Worm (Caenorhabditis elegans) whole organism, young adult: ENCODE data around the gene K08E7.6.

ENCODE experiments used
- B0035.1 ChIP-seq: sonication (generic microtip); optimal IDR thresholded peaks from 2 replicates; lab custom pipeline; 2016; ENCODE audit warnings: missing genetic modification characterization, mild to moderate bottlenecking, missing compliant biosample characterization, missing genotype, missing genetic modification reagents
- B0261.1 ChIP-seq: sonication (generic microtip); optimal IDR thresholded peaks from 2 replicates; lab custom pipeline; 2016; ENCODE audit warnings: mild to moderate bottlenecking, missing genetic modification characterization, moderate library complexity, missing compliant biosample characterization
- B0336.3 ChIP-seq: fragments of 200-800 bp; sonication (Bioruptor generic); IDR thresholded peaks from 2 replicates; pipeline ENCODE4 v1.3.6; 2022; ENCODE audit warnings: missing genetic modification characterization, missing compliant biosample characterization
- C06A6.2 ChIP-seq: fragments of 200-800 bp; sonication (Bioruptor generic); conservative IDR thresholded peaks from 2 replicates; pipeline ENCODE4 v1.3.6; 2022; ENCODE audit warnings: missing genetic modification characterization, missing compliant biosample characterization
- F10E7.11 ChIP-seq: sonication (generic microtip); optimal IDR thresholded peaks from 2 replicates; lab custom pipeline; 2017; ENCODE audit warnings: mild to moderate bottlenecking, missing genetic modification characterization, moderate library complexity, missing compliant biosample characterization
- F23B12.7 ChIP-seq: sonication (generic microtip); optimal IDR thresholded peaks from 2 replicates; lab custom pipeline; 2017; ENCODE audit warnings: missing genetic modification characterization, mild to moderate bottlenecking, missing compliant biosample characterization, antibody characterized with exemption, moderate library complexity; ENCODE audit not compliant: insufficient read depth
- F33H1.4 ChIP-seq: fragments of 200-800 bp; sonication (Bioruptor generic); IDR thresholded peaks from 2 replicates; pipeline ENCODE4 v1.3.6; 2022; ENCODE audit warnings: missing genetic modification reagents, missing genetic modification characterization, missing compliant biosample characterization
- F49E8.2 ChIP-seq: sonication (generic microtip); optimal IDR thresholded peaks from 3 replicates; lab custom pipeline; 2017; ENCODE audit warnings: missing genetic modification characterization, mild to moderate bottlenecking, missing compliant biosample characterization, antibody characterized with exemption, moderate library complexity; ENCODE audit not compliant: insufficient read depth
- F52B5.7 ChIP-seq: sonication (generic microtip); optimal IDR thresholded peaks from 2 replicates; lab custom pipeline; 2016; ENCODE audit warnings: mild to moderate bottlenecking, missing genetic modification characterization, missing compliant biosample characterization
- K11D2.4 ChIP-seq: fragments of 200-800 bp; sonication (Bioruptor generic); IDR thresholded peaks from 2 replicates; pipeline ENCODE4 v1.3.6; 2022; ENCODE audit warnings: missing genetic modification reagents, missing genetic modification characterization, missing compliant biosample characterization
- Y56A3A.18 ChIP-seq: fragments of 200-800 bp; sonication (Bioruptor generic); IDR thresholded peaks from 2 replicates; pipeline ENCODE4 v1.3.6; 2022; ENCODE audit warnings: missing genetic modification reagents, missing genetic modification characterization, missing compliant biosample characterization
- Y79H2A.3 ChIP-seq: fragments of 200-800 bp; sonication (Bioruptor generic); conservative IDR thresholded peaks from 2 replicates; pipeline ENCODE4 v1.3.6; 2022; ENCODE audit warnings: missing genetic modification reagents, missing genetic modification characterization, missing compliant biosample characterization
- atf-7 ChIP-seq: sonication (generic microtip); optimal IDR thresholded peaks from 2 replicates; lab custom pipeline; 2017; ENCODE audit warnings: mild to moderate bottlenecking, missing genetic modification characterization, missing compliant biosample characterization
- athp-1 ChIP-seq: sonication (generic microtip); optimal IDR thresholded peaks from 2 replicates; lab custom pipeline; 2017; ENCODE audit warnings: mild to moderate bottlenecking, missing genetic modification characterization, missing compliant biosample characterization
- attf-3 ChIP-seq: fragments of 200-800 bp; sonication (Bioruptor generic); conservative IDR thresholded peaks from 2 replicates; pipeline ENCODE4 v1.3.6; 2022; ENCODE audit warnings: missing genetic modification reagents, missing genetic modification characterization, missing compliant biosample characterization
- attf-6 ChIP-seq: fragments of 200-800 bp; sonication (Bioruptor generic); IDR thresholded peaks from 2 replicates; pipeline ENCODE4 v1.3.6; 2022; ENCODE audit warnings: missing genetic modification reagents, missing genetic modification characterization, missing compliant biosample characterization
- bed-1 ChIP-seq: fragments of 200-800 bp; sonication (Bioruptor generic); IDR thresholded peaks from 2 replicates; pipeline ENCODE4 v1.3.6; 2022; ENCODE audit warnings: missing genetic modification reagents, missing genetic modification characterization, missing compliant biosample characterization
- cebp-1 ChIP-seq, 2 experiments: fragments of 200-800 bp in 1 of 2; sonication (Bioruptor generic) in 1 of 2; sonication (generic microtip) in 1 of 2; IDR thresholded peaks in 1 of 2; optimal IDR thresholded peaks in 1 of 2; 2 replicates each; pipeline versions ENCODE4 v1.3.6 to Lab custom; 2017 to 2022; ENCODE audit warnings: missing compliant biosample characterization in 2 of 2, missing genetic modification characterization in 2 of 2, mild to moderate bottlenecking in 1 of 2, missing genetic modification reagents in 1 of 2, moderate library complexity in 1 of 2
- cebp-2 ChIP-seq: fragments of 200-800 bp; sonication (Bioruptor generic); IDR thresholded peaks from 2 replicates; pipeline ENCODE4 v1.3.6; 2022; ENCODE audit warnings: missing genetic modification characterization, missing compliant biosample characterization
- ceh-27 ChIP-seq: fragments of 200-800 bp; sonication (Bioruptor generic); optimal IDR thresholded peaks from 2 replicates; lab custom pipeline; 2018; ENCODE audit warnings: mild to moderate bottlenecking, missing genetic modification characterization, moderate library complexity, missing compliant biosample characterization
- chd-7 ChIP-seq: sonication (generic microtip); optimal IDR thresholded peaks from 2 replicates; lab custom pipeline; 2016; ENCODE audit warnings: mild to moderate bottlenecking, missing genetic modification characterization, moderate library complexity, missing compliant biosample characterization
- dpff-1 ChIP-seq: sonication (generic microtip); optimal IDR thresholded peaks from 2 replicates; lab custom pipeline; 2017; ENCODE audit warnings: mild to moderate bottlenecking, missing genetic modification characterization, missing compliant biosample characterization
- efl-1 ChIP-seq: fragments of 150-350 bp; optimal IDR thresholded peaks from 2 replicates; lab custom pipeline; 2014; ENCODE audit warnings: missing biosample characterization, missing genetic modification reagents, missing genetic modification characterization
- ekl-4 ChIP-seq: fragments of 200-800 bp; sonication (Bioruptor generic); IDR thresholded peaks from 2 replicates; pipeline ENCODE4 v1.3.6; 2022; ENCODE audit warnings: missing genetic modification reagents, missing genetic modification characterization, missing compliant biosample characterization
- him-1 ChIP-seq: sonication (generic microtip); optimal IDR thresholded peaks from 2 replicates; lab custom pipeline; 2016; ENCODE audit warnings: missing genotype, missing genetic modification reagents, missing genetic modification characterization, missing compliant biosample characterization
- hrde-1 ChIP-seq: sonication (generic microtip); optimal IDR thresholded peaks from 2 replicates; lab custom pipeline; 2016; ENCODE audit warnings: missing genetic modification characterization, mild to moderate bottlenecking, missing compliant biosample characterization, moderate library complexity, missing genotype, missing genetic modification reagents, borderline replicate concordance
- hsf-1 ChIP-seq: fragments of 200-800 bp; sonication (Bioruptor generic); IDR thresholded peaks from 2 replicates; pipeline ENCODE4 v1.3.6; 2022; ENCODE audit warnings: missing genetic modification reagents, missing genetic modification characterization, missing compliant biosample characterization
- lin-54 ChIP-seq: fragments of 200-800 bp; sonication (Bioruptor generic); optimal IDR thresholded peaks from 2 replicates; lab custom pipeline; 2018; ENCODE audit warnings: mild to moderate bottlenecking, missing genetic modification characterization, missing compliant biosample characterization
- madf-10 ChIP-seq: sonication (generic microtip); optimal IDR thresholded peaks from 2 replicates; lab custom pipeline; 2016; ENCODE audit warnings: mild to moderate bottlenecking, missing genetic modification characterization, missing compliant biosample characterization
- madf-6 ChIP-seq: fragments of 200-800 bp; sonication (Bioruptor generic); IDR thresholded peaks from 2 replicates; pipeline ENCODE4 v1.3.6; 2022; ENCODE audit warnings: missing genetic modification reagents, missing genetic modification characterization, missing compliant biosample characterization
- nfyb-1 ChIP-seq: fragments of 200-800 bp; sonication (Bioruptor generic); IDR thresholded peaks from 2 replicates; pipeline ENCODE4 v1.3.6; 2022; ENCODE audit warnings: missing genetic modification reagents, missing genetic modification characterization, missing compliant biosample characterization
- rcor-1 ChIP-seq: fragments of 200-800 bp; sonication (Bioruptor generic); IDR thresholded peaks from 2 replicates; pipeline ENCODE4 v1.3.6; 2022; ENCODE audit warnings: missing genetic modification reagents, missing genetic modification characterization, missing compliant biosample characterization
- repo-1 ChIP-seq: sonication (generic microtip); optimal IDR thresholded peaks from 2 replicates; lab custom pipeline; 2017; ENCODE audit warnings: mild to moderate bottlenecking, missing genetic modification characterization, missing compliant biosample characterization
- sea-2 ChIP-seq: fragments of 200-800 bp; sonication (Bioruptor generic); IDR thresholded peaks from 2 replicates; pipeline ENCODE4 v1.3.6; 2022; ENCODE audit warnings: missing genetic modification characterization, missing compliant biosample characterization
- snpc-3.4 ChIP-seq: sonication (generic microtip); optimal IDR thresholded peaks from 2 replicates; lab custom pipeline; 2017; ENCODE audit warnings: missing genetic modification characterization, mild to moderate bottlenecking, missing compliant biosample characterization, antibody characterized with exemption, moderate library complexity, missing genotype, missing genetic modification reagents
- somi-1 ChIP-seq: fragments of 200-800 bp; sonication (Bioruptor generic); optimal IDR thresholded peaks from 2 replicates; lab custom pipeline; 2018; ENCODE audit warnings: mild to moderate bottlenecking, missing genetic modification characterization, missing compliant biosample characterization
- tbp1 ChIP-seq: fragments of 200-800 bp; sonication (Bioruptor generic); optimal IDR thresholded peaks from 2 replicates; lab custom pipeline; 2018; ENCODE audit warnings: mild to moderate bottlenecking, missing genetic modification characterization, missing compliant biosample characterization
- unc-130 ChIP-seq: sonication (generic microtip); optimal IDR thresholded peaks from 2 replicates; lab custom pipeline; 2016; ENCODE audit warnings: missing genetic modification reagents, missing genetic modification characterization, missing compliant biosample characterization
- unc-62 ChIP-seq: fragments of 150-350 bp; optimal IDR thresholded peaks from 2 replicates; lab custom pipeline; 2014; ENCODE audit warnings: missing biosample characterization, missing genetic modification reagents, missing genetic modification characterization
- ztf-18 ChIP-seq: sonication (generic microtip); optimal IDR thresholded peaks from 2 replicates; lab custom pipeline; 2016; ENCODE audit warnings: missing genotype, mild to moderate bottlenecking, missing genetic modification characterization, missing compliant biosample characterization
- ztf-25 ChIP-seq: fragments of 200-800 bp; sonication (Bioruptor generic); IDR thresholded peaks from 2 replicates; pipeline ENCODE4 v1.3.6; 2022; ENCODE audit warnings: missing genetic modification reagents, missing genetic modification characterization, missing compliant biosample characterization
- ztf-26 ChIP-seq: sonication (generic microtip); optimal IDR thresholded peaks from 2 replicates; lab custom pipeline; 2017; ENCODE audit warnings: missing genetic modification characterization, missing compliant biosample characterization

Gene K08E7.6

DNA sequence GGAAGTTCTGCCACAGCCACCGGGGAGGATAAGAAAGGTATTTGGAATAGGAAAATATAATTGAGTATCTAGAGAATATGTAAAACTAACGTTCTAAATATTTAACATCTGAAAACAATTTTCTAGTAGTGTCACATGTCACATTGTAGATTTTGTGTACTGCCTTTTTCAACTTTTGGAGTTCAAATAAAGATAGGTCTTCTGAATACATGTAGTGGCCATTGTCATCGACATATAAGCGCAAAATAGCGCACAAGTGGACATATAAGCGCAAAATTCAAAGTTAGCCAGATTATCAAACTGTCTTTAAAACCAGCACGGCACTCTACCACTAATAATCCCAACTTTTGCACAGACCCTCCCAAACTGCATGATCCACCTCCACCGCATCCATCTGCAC, 6.7 kb downstream of the K08E7.6 start:
- TF ChIP-seq efl-1 (GFP tag; lab: Kevin White, UChicago): no peak
- no peak for TF ChIP-seq attf-3 (GFP tag; lab: Robert Waterston, UW)
- no peak for TF ChIP-seq madf-10 (tag; lab: Kevin White, UChicago)
- TF ChIP-seq F49E8.2 (tag; lab: Kevin White, UChicago): no peak
- TF ChIP-seq dpff-1: no peak
- no peak for TF ChIP-seq K11D2.4 (GFP tag; lab: Robert Waterston, UW)
- TF ChIP-seq F33H1.4: no peak
- no peak for TF ChIP-seq chd-7 (tag; lab: Kevin White, UChicago)
- no peak for TF ChIP-seq tbp1 (GFP tag; lab: Kevin White, UChicago)
- TF ChIP-seq somi-1 (GFP tag; lab: Kevin White, UChicago): no peak
- no peak for TF ChIP-seq cebp-1 (GFP tag; IDR thresholded peaks at IDR 0.05; lab: Robert Waterston, UW)
- TF ChIP-seq cebp-1 (tag; optimal IDR thresholded peaks at IDR 0.05; lab: Kevin White, UChicago): no peak

DNA sequence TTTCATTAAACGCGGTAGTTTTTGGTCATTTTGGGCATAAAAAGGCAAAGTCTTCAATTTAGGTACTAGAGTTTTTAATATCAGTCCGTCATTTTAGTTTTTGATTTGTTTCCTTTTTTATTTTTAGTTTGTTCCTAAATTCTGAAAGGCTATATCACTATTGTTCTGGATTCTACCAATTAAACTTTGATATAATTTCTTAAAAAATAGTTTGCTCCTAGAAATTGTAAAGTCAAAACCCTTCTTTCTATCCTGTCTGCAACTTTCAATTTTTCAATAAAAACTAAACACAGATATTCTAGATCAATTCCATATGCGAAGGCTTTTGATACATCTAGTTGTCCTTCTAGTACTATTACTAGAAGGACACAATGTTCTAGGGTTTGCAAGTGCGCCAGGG, 7.9 kb downstream of the K08E7.6 start, which contains the start of gene K08E7.5:
Gene K08E7.5, plus strand, starts transcription at position 301 of the 400 bp plus-strand sequence.
- TF ChIP-seq C06A6.2 (GFP tag; lab: Robert Waterston, UW) (no peak), ceh-27 (GFP tag; lab: Kevin White, UChicago) (no peak), B0035.1 (tag; lab: Kevin White, UChicago) (no peak), chd-7 (tag; lab: Kevin White, UChicago) (no peak), ekl-4 (GFP tag; lab: Robert Waterston, UW) (no peak), Y79H2A.3 (GFP tag; lab: Robert Waterston, UW) (no peak), him-1 (no peak), nfyb-1 (no peak), ztf-26 (tag; lab: Kevin White, UChicago) (no peak)

DNA sequence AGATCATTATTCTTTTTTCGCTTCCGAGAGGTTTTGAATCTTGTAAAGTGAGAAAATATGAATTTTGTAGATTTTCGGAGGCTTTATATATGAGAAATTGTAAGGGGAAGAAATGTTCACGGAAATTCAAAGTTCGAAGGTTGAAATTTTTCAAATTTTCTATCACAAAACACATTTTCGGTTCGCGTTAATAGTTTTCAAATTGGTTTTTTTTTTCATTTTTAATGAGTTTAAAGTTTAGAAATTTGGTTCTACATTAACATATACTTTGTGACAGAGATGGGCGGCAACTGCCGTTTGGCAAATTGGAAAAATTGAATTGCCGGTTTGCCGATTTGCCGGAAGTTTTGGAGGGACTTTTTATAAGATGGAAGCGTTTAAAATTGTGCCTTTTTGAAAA, 9.9 kb downstream of the K08E7.6 start, which contains the start of gene K08E7.4:
Gene K08E7.4, minus strand, starts transcription at position 101 of the 400 bp plus-strand sequence.
- TF ChIP-seq attf-6 (GFP tag; lab: Robert Waterston, UW) (no peak), lin-54 (no peak), sea-2 (no peak), ztf-18 (tag; lab: Kevin White, UChicago) (no peak), C06A6.2 (GFP tag; lab: Robert Waterston, UW) (no peak), rcor-1 (GFP tag; lab: Robert Waterston, UW) (no peak), B0261.1 (no peak), unc-62 (GFP tag; lab: Kevin White, UChicago) (no peak), madf-10 (tag; lab: Kevin White, UChicago) (no peak), cebp-1 (GFP tag; IDR thresholded peaks at IDR 0.05; lab: Robert Waterston, UW) (no peak), cebp-1 (tag; optimal IDR thresholded peaks at IDR 0.05; lab: Kevin White, UChicago) (no peak)

DNA sequence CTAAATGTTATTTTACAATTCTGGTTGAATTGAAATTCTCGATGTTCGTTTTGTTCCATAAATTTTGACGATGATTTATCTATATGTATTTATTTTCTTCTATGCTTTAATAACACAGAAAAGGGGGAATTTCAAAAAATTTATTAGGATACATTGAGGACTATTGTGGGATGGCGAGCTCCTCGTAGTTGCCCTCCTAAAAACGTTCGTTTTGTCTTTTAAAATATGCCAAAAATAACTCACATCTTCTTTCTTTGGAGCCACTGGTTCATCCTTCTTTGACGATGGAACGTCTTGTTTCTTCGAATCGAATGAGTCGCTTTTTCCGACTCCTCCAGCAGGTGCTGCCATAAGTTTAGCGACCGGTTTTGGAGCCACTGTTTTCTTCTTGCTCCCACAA, 10.4 kb downstream of the K08E7.6 start:
- TF ChIP-seq snpc-3.4 (tag; lab: Kevin White, UChicago) (no peak), Y56A3A.18 (GFP tag; lab: Robert Waterston, UW) (0 out of 2 replicates have a peak, but pooled peaks have one; percentile 47), athp-1 (tag; lab: Kevin White, UChicago) (peak; percentile 45), somi-1 (GFP tag; lab: Kevin White, UChicago) (no peak), F10E7.11 (tag; lab: Kevin White, UChicago) (no peak), unc-130 (GFP tag; lab: Kevin White, UChicago) (peak; percentile 33), atf-7 (peak; percentile 1), hrde-1 (tag; lab: Kevin White, UChicago) (peak; percentile 61), ztf-25 (GFP tag; lab: Robert Waterston, UW) (no peak), lin-54 (peak; percentile 7), F52B5.7 (tag; lab: Kevin White, UChicago) (peak; percentile 38), dpff-1 (no peak), F49E8.2 (tag; lab: Kevin White, UChicago) (peak; percentile 61), madf-6 (peak; percentile 65), repo-1 (peak; percentile 53), attf-6 (GFP tag; lab: Robert Waterston, UW) (0 out of 2 replicates have a peak, but pooled peaks have one; percentile 41), F23B12.7 (tag; lab: Kevin White, UChicago) (no peak), bed-1 (GFP tag; lab: Robert Waterston, UW) (no peak), ekl-4 (GFP tag; lab: Robert Waterston, UW) (peak; percentile 57), hsf-1 (GFP tag; lab: Robert Waterston, UW) (peak; percentile 62), cebp-2 (GFP tag; lab: Robert Waterston, UW) (no peak), B0336.3 (GFP tag; lab: Robert Waterston, UW) (peak; percentile 66), unc-62 (GFP tag; lab: Kevin White, UChicago) (no peak)
